Worm (Caenorhabditis elegans) whole organism, late embryonic: ENCODE measurements around the gene T22C8.1.

Source experiments
- ets-4 ChIP-seq: sonication (generic microtip); optimal IDR thresholded peaks from 2 replicates; lab custom pipeline; 2016; ENCODE audit warnings: missing genetic modification characterization, missing compliant biosample characterization
- gmeb-2 ChIP-seq: sonication (generic microtip); optimal IDR thresholded peaks from 2 replicates; lab custom pipeline; 2016; ENCODE audit warnings: missing genetic modification characterization, inconsistent platforms, missing compliant biosample characterization
- lim-6 ChIP-seq: sonication (generic microtip); optimal IDR thresholded peaks from 2 replicates; lab custom pipeline; 2016; ENCODE audit warnings: missing genetic modification characterization, missing compliant biosample characterization
- rnt-1 ChIP-seq: sonication (generic microtip); optimal IDR thresholded peaks from 2 replicates; lab custom pipeline; 2016; ENCODE audit warnings: missing genetic modification characterization, missing compliant biosample characterization
- sdc-2 ChIP-seq: sonication (generic microtip); optimal IDR thresholded peaks from 2 replicates; lab custom pipeline; 2016; ENCODE audit warnings: missing genotype, missing genetic modification characterization, missing compliant biosample characterization
- sox-4 ChIP-seq: sonication (generic microtip); optimal IDR thresholded peaks from 2 replicates; lab custom pipeline; 2017; ENCODE audit warnings: mild to moderate bottlenecking, missing genetic modification characterization, inconsistent platforms, missing compliant biosample characterization
- ttx-3 ChIP-seq: sonication (generic microtip); optimal IDR thresholded peaks from 2 replicates; lab custom pipeline; 2016; ENCODE audit warnings: missing genetic modification reagents, missing genetic modification characterization, missing compliant biosample characterization

DNA sequence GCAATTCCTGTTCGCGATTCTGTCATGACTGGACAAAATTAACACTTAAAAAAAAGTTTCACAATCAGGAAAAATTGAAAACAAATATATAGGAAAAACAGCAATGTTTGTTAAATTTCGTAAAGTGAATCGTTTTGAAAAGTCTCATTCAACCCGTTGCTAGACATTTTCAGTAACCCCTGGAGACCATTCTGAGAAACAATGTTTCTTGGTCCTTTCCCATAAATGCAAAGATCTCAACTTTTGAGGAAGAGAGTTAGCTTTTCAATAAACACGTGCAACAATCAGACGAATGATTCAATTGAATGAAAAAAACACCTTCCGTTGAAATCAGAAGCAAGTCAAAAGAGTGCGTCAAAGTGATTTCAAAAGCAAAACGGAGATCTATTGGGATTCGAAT, 2.5 kb upstream of the T22C8.1 start, which contains the start of gene F28C6.9:
- no peak for TF ChIP-seq sox-4 (tag; lab: Kevin White, UChicago)
- no peak for TF ChIP-seq lim-6
- no peak for TF ChIP-seq gmeb-2 (tag; lab: Kevin White, UChicago)
- TF ChIP-seq ets-4 (tag; lab: Kevin White, UChicago) = no peak
- no peak for TF ChIP-seq rnt-1 (tag; lab: Kevin White, UChicago)
- TF ChIP-seq sdc-2 (tag; lab: Kevin White, UChicago) = no peak
- TF ChIP-seq ttx-3 (tag; lab: Kevin White, UChicago) = no peak
